Worm (Caenorhabditis elegans) whole organism, L2 larva: Measurements from ENCODE around the gene srg-62.

Experiments used
- elt-1 ChIP-seq: fragments of 150-350 bp; optimal IDR thresholded peaks from 2 replicates; lab custom pipeline; 2014; ENCODE audit warnings: missing biosample characterization, missing genetic modification characterization
- nhr-77 ChIP-seq: fragments of 150-350 bp; optimal IDR thresholded peaks from 2 replicates; lab custom pipeline; 2014; ENCODE audit warnings: missing biosample characterization, missing genetic modification characterization

DNA sequence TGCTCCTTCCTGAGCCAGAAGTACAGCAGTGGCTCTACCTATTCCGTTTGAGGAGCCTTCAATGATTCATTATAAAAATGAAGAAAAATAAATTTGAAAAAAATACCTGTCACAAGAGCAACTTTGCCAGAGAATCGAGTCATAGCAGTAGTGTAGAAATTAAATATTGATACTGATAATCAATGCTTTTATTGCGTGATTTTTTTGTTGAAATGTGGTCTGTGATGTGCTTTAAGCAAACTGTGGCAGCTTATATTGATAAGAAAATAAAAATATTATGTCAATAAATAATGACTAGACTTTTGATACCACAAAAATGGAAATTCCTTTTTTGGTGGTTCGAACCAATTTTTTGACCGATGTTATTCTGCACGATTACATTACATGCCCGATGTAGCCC is 22.9 kb upstream of the srg-62 start, which contains the start of gene dhs-14:
- TF ChIP-seq elt-1 (no peak), nhr-77 (no peak)
